Fruit fly (Drosophila melanogaster) Kc167 (cell line): Measurements from ENCODE around the gene CG17593.

Experiments used
- Myc ChIP-seq: fragments of >200 bp; optimal IDR thresholded peaks from 2 replicates; lab custom pipeline; 2017; ENCODE audit warnings: missing external identifiers
- Sin3A ChIP-seq: fragments of >200 bp; optimal IDR thresholded peaks from 2 replicates; lab custom pipeline; 2018; ENCODE audit warnings: missing external identifiers
- h ChIP-seq: fragments of >200 bp; optimal IDR thresholded peaks from 3 replicates; lab custom pipeline; 2018; ENCODE audit warnings: missing external identifiers
- insv ChIP-seq: fragments of >200 bp; optimal IDR thresholded peaks from 3 replicates; lab custom pipeline; 2018; ENCODE audit warnings: missing external identifiers
- psq ChIP-seq: fragments of >200 bp; optimal IDR thresholded peaks from 2 replicates; lab custom pipeline; 2017; ENCODE audit warnings: missing external identifiers
- ttk ChIP-seq: sonication (Bioruptor generic); optimal IDR thresholded peaks from 2 replicates; lab custom pipeline; 2017; ENCODE audit warnings: missing external identifiers

Gene CG17593

DNA sequence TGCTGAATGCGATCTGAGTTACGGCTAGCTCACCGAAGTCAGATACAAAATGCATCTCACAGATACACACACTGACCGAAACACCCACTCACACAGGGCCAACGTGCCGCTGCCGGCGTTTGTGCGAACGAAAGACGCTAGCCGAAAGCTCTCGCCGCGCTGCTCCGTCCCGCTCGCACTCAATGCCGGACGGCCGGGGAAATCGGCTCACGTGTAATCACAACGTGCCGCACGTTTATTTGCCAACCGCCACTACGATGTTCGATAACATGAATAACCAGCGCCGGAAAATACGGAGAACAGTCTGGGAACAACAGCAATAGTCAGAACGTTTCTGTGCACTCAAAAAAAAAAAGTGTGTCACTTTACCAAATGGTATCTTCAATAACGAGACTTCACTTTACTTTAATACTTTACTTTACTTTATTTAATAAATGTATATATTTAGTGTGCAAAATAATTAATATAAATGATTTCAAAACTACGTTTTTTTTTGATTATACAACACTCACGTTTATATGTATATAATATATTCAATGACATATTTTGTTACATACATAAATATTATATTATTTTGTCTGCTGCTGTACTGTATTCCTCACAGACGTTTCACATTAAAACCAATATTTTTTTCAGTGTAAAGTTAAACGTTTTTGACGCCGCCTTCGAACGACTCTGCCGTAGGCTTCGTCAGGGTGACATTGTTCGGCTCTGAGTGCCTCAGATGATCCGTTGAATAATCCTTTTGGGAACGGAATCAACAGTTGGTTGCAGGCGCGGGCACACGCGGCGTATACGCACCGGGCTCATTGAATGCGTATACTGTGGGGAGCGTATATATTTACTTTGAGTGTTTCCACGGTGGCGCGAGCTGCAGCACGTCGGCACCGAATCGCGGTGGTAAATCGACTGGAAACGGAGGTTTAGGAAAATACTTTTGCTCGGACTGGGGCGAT lies 7.2 kb upstream of the CG17593 start, which contains the start of gene tim:
tim (minus strand) TSS at position 911 of the 956 bp plus-strand sequence.
- TF ChIP-seq Myc (no peak), h (lab: Kevin White, UChicago) (no peak), psq (lab: Kevin White, UChicago) (no peak), insv (lab: Kevin White, UChicago) (no peak), ttk (no peak), Sin3A (lab: Kevin White, UChicago) (no peak)

DNA sequence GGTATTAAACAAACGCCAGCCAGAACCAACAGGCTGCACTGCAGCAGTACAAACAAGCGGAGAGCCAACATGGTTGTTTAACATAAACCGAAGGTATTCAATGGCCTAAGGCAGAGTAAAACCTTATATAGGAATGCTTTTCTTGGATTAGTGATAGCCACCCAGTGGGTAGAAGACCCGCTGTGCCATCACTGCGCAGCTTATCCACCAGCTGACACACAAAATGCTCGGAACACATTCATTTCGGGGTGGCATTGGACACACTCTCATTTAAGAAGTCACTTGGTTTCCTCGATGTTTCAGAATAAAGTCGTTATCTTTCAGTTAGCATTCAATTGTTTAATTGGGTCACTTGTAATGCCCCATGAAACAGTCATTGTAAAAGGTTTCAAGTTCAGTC lies 4.7 kb upstream of the CG17593 start, which contains the start of gene CG31954:
CG31954 (minus strand) TSS at position 101 of the 400 bp plus-strand sequence.
- TF ChIP-seq Sin3A (lab: Kevin White, UChicago), result no peak
- TF ChIP-seq psq (lab: Kevin White, UChicago), result no peak
- no peak for TF ChIP-seq Myc
- no peak for TF ChIP-seq h (lab: Kevin White, UChicago)
- no peak for TF ChIP-seq ttk
- TF ChIP-seq insv (lab: Kevin White, UChicago), result no peak

DNA sequence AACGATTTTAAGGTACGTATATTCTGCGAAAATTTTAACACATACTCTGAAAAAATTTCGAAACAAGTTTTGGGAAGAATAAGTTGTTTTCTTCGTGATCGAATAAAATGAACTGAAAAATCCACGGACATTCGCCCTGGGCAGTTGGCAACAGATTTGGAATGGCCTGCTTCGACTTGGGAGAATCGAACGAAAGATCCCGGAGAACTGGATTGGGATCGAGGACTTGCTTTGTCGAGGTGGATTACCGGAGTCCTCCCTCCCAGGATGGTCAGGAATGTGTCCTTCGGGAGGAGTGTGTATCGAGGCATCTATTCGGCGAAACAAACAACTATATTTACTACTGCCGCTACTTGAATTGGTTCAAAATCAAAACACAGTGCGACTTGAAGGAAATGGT lies 4.9 kb downstream of the CG17593 start, which contains the start of the genes CG3213 and CG8851:
CG3213 (minus strand) TSS at position 101 of the 400 bp plus-strand sequence.
CG8851 (plus strand) TSS at position 127 of the 400 bp plus-strand sequence.
- TF ChIP-seq Myc (no peak), Sin3A (lab: Kevin White, UChicago) (no peak), ttk (no peak), h (lab: Kevin White, UChicago) (no peak), psq (lab: Kevin White, UChicago) (no peak), insv (lab: Kevin White, UChicago) (no peak)

DNA sequence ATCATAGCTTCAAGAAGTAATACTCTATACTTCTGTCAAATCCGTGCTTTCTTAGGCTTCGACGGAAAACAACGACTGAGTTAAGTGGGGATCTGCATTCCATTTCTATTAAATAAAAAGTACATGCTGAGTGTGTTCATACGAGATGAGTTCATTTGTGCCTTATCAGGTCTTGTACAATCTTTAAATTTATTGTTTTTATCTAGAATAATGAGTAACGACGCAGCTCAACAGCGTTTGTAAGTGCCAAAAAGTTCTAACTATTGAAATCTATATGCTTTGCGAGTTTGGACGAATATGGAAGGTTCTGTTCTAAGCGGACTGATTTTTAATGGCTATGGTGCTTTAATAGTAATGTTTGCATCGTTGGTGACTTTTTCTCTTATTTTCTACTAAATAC lies 9.3 kb downstream of the CG17593 start, which contains the start of gene Sr-CIV:
Sr-CIV (minus strand) TSS at position 101 of the 400 bp plus-strand sequence.
- TF ChIP-seq psq (lab: Kevin White, UChicago), result no peak
- TF ChIP-seq h (lab: Kevin White, UChicago), result no peak
- TF ChIP-seq insv (lab: Kevin White, UChicago), result no peak
- no peak for TF ChIP-seq Myc
- no peak for TF ChIP-seq ttk
- no peak for TF ChIP-seq Sin3A (lab: Kevin White, UChicago)

DNA sequence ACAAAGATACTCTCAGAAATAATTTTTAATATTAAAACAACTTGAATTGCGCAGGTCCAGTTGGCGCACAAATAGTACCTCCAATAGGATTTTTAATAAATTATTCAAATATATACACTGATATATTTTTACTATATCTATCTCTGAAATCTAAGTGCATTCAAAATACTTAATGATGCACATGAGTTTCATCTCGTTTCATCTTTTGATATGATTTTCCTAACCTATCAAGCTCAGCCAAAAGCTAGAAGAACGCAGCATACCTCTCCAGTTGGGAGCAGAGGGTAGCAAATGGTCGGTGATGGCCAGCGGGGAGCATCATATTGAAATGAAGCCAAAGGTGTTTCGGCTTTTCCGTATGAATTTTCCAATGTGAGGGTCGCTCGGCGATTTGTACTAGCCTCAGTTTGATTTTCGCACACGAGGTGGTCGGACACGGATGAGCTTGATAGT lies 10.1 kb downstream of the CG17593 start, which contains the start of gene CG8852:
CG8852 (plus strand) TSS at position 403 of the 453 bp plus-strand sequence.
- no peak for TF ChIP-seq Sin3A (lab: Kevin White, UChicago)
- TF ChIP-seq Myc, result no peak
- no peak for TF ChIP-seq h (lab: Kevin White, UChicago)
- TF ChIP-seq ttk, result no peak
- TF ChIP-seq insv (lab: Kevin White, UChicago), result no peak
- TF ChIP-seq psq (lab: Kevin White, UChicago), result no peak

DNA sequence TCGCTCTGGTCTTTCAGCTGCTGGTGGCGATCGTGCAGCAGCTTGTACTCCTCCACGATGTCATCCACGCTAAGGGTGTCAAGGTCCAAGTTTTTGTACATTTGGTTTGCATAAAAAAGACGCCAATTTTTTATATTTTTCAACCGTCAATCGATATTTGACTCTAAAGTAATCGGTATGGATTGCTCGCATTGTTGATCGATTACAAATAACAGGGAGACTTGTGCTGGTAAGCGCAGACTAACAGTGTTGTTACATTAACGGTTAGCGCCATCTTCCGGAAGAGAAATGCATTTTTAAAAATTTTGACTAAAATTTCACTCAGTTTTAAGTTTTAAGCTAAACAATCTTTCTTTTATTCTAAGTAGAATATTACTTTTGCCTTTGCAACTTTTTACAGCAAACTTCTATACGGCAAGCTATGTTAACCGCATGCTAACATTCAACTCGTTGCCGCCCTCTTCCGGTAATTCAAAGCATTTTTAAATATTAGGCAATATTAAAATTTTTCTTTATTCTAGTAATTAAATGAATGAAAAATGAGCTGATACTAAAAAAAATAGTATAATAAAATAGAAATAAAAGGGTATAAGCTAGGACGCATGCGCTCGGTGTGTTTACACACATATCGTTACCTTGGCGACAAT lies 15.6 kb downstream of the CG17593 start, which contains the start of the genes Spindly and IFT57:
Spindly (minus strand) TSS at position 132 of the 647 bp plus-strand sequence.
IFT57 (plus strand) TSS at position 604 of the 647 bp plus-strand sequence.
- no peak for TF ChIP-seq Myc
- TF ChIP-seq ttk, result no peak
- no peak for TF ChIP-seq insv (lab: Kevin White, UChicago)
- no peak for TF ChIP-seq psq (lab: Kevin White, UChicago)
- no peak for TF ChIP-seq Sin3A (lab: Kevin White, UChicago)
- no peak for TF ChIP-seq h (lab: Kevin White, UChicago)

DNA sequence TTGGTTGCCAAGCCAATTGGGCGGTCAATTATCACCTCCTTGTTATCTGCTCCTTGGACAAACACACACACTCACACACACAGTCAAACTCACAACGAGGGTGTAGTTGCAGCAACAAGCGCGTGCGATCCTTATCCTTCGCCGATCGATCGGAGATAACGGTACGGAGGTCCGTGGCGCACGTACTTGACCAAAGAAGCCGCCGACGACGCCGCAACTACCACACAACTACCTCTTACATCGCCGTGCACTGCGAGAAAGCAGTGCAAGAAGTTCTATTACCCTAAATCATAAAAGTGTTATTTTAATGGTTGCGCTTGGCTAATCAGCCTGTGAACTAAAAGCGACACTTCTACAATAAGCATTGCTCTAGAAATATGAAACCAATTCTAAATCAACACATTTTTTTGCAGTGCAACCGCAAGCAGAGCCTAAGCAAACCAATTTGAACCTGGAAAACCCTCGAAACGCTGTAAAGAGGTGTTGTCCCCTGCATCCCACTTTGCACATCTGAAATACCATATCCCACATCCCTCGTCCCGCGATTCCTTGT lies 18.4 kb downstream of the CG17593 start:
- TF ChIP-seq ttk (no peak), insv (lab: Kevin White, UChicago) (no peak), psq (lab: Kevin White, UChicago) (no peak), h (lab: Kevin White, UChicago) (no peak), Myc (no peak), Sin3A (lab: Kevin White, UChicago) (no peak)

DNA sequence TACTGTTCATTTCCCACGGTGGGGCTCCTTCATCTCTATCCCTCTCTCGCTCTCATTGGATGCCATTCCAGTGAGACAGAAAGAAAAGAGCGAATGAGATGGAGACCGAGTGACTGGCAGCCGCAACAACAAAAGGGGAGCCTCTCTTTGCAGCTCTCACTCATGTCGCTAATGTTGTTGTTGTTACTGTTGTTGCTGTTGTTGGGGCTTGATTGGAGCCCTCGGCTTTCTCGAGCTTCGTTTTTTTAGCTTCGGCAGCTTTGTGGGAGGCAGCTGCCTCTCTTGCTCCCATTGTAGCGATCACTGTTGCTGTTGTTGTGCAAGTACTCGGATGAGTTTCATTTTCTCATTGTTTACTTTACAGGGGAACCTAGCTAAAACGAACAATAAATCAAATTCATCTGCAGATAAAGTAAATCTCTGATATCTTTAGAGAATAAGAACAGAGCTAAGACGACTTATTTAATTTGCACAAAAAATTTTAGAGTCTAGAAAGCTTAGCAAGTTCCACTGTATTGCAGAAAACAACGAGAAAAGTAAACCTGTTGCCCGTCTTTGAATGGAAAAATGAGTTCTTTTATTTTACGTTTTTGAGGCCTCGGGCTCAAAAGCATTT lies 19.7 kb downstream of the CG17593 start:
- TF ChIP-seq psq (lab: Kevin White, UChicago), result no peak
- no peak for TF ChIP-seq insv (lab: Kevin White, UChicago)

DNA sequence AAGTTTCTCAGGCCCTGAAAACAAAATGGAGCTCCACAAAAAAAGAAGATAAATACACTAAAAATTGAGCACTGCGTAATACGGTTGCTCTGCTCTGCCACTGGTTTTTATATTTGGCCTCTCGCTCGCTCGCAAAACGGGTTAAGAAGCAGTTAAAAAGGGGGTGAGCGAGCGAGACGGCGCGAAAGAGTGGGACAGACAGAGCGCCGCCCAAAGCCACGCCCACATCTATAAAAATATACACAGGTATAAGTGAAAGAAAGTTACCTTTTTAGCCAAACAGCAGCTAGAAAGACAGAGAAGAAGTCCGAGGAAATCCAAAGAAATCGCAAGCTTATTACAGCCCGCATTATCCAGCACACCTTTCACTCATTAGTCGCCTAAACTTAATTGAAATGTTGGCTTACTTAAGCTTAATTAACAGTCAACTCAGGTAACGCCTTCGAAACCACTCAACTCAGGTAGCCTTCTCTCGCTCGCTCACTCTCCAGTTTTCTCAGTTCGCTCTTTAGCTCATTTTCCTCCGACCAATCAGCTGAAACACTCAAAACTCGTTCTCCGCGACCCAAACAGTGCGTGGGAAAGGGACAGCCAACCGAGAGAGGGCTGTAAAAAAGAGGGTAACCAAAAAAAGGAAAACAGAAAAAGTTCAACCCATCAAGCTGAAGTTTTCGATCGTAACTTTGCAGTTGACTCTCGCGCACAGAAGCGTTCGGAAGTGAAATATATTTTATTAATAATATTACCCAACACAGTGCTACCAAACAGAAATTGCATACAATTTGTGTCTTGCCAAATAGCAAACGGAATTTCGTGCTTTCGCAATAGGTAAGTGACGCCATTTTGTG lies 24.1 kb downstream of the CG17593 start, which contains the start of gene drm:
drm (plus strand) TSS at position 684 of the 848 bp plus-strand sequence.
- TF ChIP-seq insv (lab: Kevin White, UChicago), result no peak
- no peak for TF ChIP-seq h (lab: Kevin White, UChicago)
- TF ChIP-seq psq (lab: Kevin White, UChicago), result no peak
- TF ChIP-seq ttk, result no peak
- TF ChIP-seq Sin3A (lab: Kevin White, UChicago), result no peak
- TF ChIP-seq Myc, result no peak

DNA sequence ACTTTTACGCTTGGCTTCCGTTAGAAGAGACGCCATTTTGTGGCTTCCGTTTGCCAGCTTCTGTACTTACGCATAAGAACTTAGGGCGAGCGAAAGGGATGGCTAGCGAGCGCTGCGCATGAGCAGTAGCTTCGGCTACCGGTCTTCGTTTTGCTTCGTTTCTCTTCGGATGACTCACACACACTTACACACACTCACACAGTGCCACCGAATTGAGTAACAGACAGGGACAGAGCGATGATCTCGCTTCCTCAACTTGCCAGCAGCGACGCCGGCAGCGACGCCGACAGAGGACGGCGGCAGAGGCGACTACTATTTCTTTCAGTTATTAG lies 24.7 kb downstream of the CG17593 start:
- TF ChIP-seq psq (lab: Kevin White, UChicago), result no peak
- TF ChIP-seq Sin3A (lab: Kevin White, UChicago), result no peak
- TF ChIP-seq insv (lab: Kevin White, UChicago), result no peak
- no peak for TF ChIP-seq Myc
- no peak for TF ChIP-seq h (lab: Kevin White, UChicago)
- TF ChIP-seq ttk, result no peak
